Worm (Caenorhabditis elegans) whole organism, L4 larva: Measurements from ENCODE around the gene txbp-3.

Experiments used
- aha-1 ChIP-seq: fragments of 150-350 bp; peaks from one replicate; lab custom pipeline; 2014; ENCODE audit warnings: missing biosample characterization, missing genetic modification characterization
- ama-1 ChIP-seq: fragments of 150-350 bp; optimal IDR thresholded peaks from 2 replicates; lab custom pipeline; 2014; ENCODE audit warnings: inconsistent platforms, mixed read lengths
- attf-4 ChIP-seq: sonication (generic microtip); optimal IDR thresholded peaks from 3 replicates; lab custom pipeline; 2017; ENCODE audit warnings: missing biosample characterization, missing genetic modification characterization
- dve-1 ChIP-seq: sonication (generic microtip); optimal IDR thresholded peaks from 2 replicates; lab custom pipeline; 2017; ENCODE audit warnings: antibody characterized with exemption, mild to moderate bottlenecking, missing genetic modification characterization, missing compliant biosample characterization; ENCODE audit not compliant: insufficient read depth
- egl-27 ChIP-seq: sonication (generic microtip); optimal IDR thresholded peaks from 3 replicates; lab custom pipeline; 2017; ENCODE audit warnings: missing biosample characterization, missing genetic modification reagents, missing genetic modification characterization
- jun-1 ChIP-seq: fragments of 150-350 bp; optimal IDR thresholded peaks from 2 replicates; lab custom pipeline; 2014; ENCODE audit warnings: missing biosample characterization, missing genetic modification reagents, missing genetic modification characterization
- mdl-1 ChIP-seq, 2 experiments: fragments of 150-350 bp in 1 of 2; sonication (generic microtip) in 1 of 2; optimal IDR thresholded peaks; 2 replicates each; lab custom pipeline; 2014 to 2017; ENCODE audit warnings: missing biosample characterization in 2 of 2, missing genetic modification characterization in 2 of 2
- mdt-29 ChIP-seq: fragments of 200-800 bp; sonication (Bioruptor generic); IDR thresholded peaks from 2 replicates; pipeline ENCODE4 v1.3.6; 2022; ENCODE audit warnings: missing genetic modification reagents, missing genetic modification characterization, missing compliant biosample characterization
- nhr-111 ChIP-seq: fragments of 200-800 bp; sonication (Bioruptor generic); optimal IDR thresholded peaks from 2 replicates; lab custom pipeline; 2018; ENCODE audit warnings: mild to moderate bottlenecking, missing genetic modification characterization, missing compliant biosample characterization
- nhr-42 ChIP-seq: fragments of 200-800 bp; sonication (Bioruptor generic); IDR thresholded peaks from 2 replicates; pipeline ENCODE4 v1.3.6; 2022; ENCODE audit warnings: missing genetic modification characterization, missing compliant biosample characterization
- nhr-76 ChIP-seq: fragments of 150-350 bp; optimal IDR thresholded peaks from 2 replicates; lab custom pipeline; 2014; ENCODE audit warnings: missing biosample characterization, missing genetic modification characterization
- unc-62 ChIP-seq, 3 experiments: fragments of 150-350 bp in 1 of 3; sonication (generic microtip); optimal IDR thresholded peaks in 2 of 3; peaks in 1 of 3; 1 replicate in 1 of 3; 2 replicates in 2 of 3; lab custom pipeline; 2014 to 2017; ENCODE audit warnings: missing biosample characterization in 3 of 3, missing genetic modification characterization in 3 of 3, missing genetic modification reagents in 3 of 3, missing genotype in 1 of 3

ce11 chrIII:5036158-5036557, 11.1 kb downstream of the txbp-3 start, which contains the start of gene C45G9.6:
- TF ChIP-seq attf-4 (tag; lab: Kevin White, UChicago) (no peak), nhr-42 (GFP tag; lab: Robert Waterston, UW) (no peak), mdt-29 (GFP tag; lab: Robert Waterston, UW) (no peak), nhr-111 (GFP tag; lab: Kevin White, UChicago) (no peak), nhr-76 (tag; lab: Kevin White, UChicago) (no peak), unc-62 (GFP tag; optimal IDR thresholded peaks at IDR 0.05 in 1 of 2; lab: Kevin White, UChicago) (no peak), unc-62 (tag; optimal IDR thresholded peaks at IDR 0.05; lab: Kevin White, UChicago) (no peak), egl-27 (tag; lab: Kevin White, UChicago) (no peak), dve-1 (no peak), aha-1 (no peak), mdl-1 (tag; optimal IDR thresholded peaks at IDR 0.05; lab: Kevin White, UChicago) (no peak), jun-1 (no peak), ama-1 (lab: Kevin White, UChicago) (no peak)
